Fruit fly (Drosophila melanogaster) whole organism, embryonic: ENCODE results near the gene Alms1a.
A peak's percentile ranks its signal among the peaks of the same experiment; 100 is the strongest.

Experiments used
- ATbp ChIP-seq: fragments of 200-800 bp; sonication (Bioruptor generic); optimal IDR thresholded peaks from 2 replicates; lab custom pipeline; 2017; ENCODE audit warnings: missing biosample characterization, mild to moderate bottlenecking, missing genetic modification characterization, missing genetic modification reagents
- Abd-B ChIP-seq: fragments of 200-800 bp; sonication (Bioruptor generic); optimal IDR thresholded peaks from 2 replicates; lab custom pipeline; 2018; ENCODE audit warnings: missing biosample characterization, mild to moderate bottlenecking, missing genetic modification characterization, moderate library complexity
- Aef1 ChIP-seq: fragments of 200-800 bp; sonication (Bioruptor generic); IDR thresholded peaks from 3 replicates; pipeline ENCODE4 v1.3.6; 2022; ENCODE audit warnings: missing biosample characterization, missing genetic modification characterization
- B-H1 ChIP-seq: fragments of 200-800 bp; sonication (Bioruptor generic); IDR thresholded peaks from 3 replicates; pipeline ENCODE4 v1.3.6; 2022; ENCODE audit warnings: missing biosample characterization, missing genetic modification characterization
- Bteb2 ChIP-seq: fragments of 200-800 bp; sonication (Bioruptor generic); optimal IDR thresholded peaks from 2 replicates; lab custom pipeline; 2016; ENCODE audit warnings: missing biosample characterization, missing genetic modification characterization
- CG1024 ChIP-seq: fragments of 200-800 bp; sonication (Bioruptor generic); IDR thresholded peaks from 2 replicates; pipeline ENCODE4 v1.3.6; 2022; ENCODE audit warnings: missing biosample characterization, missing genetic modification characterization
- CG10321 ChIP-seq: fragments of 200-800 bp; sonication (Bioruptor generic); IDR thresholded peaks from 2 replicates; pipeline ENCODE4 v1.3.6; 2022; ENCODE audit warnings: missing biosample characterization, missing genetic modification characterization
- CG10366 ChIP-seq: fragments of 200-800 bp; sonication (Bioruptor generic); IDR thresholded peaks from 2 replicates; pipeline ENCODE4 v1.3.6; 2022; ENCODE audit warnings: missing biosample characterization, missing genetic modification characterization
- CG11504 ChIP-seq: fragments of 200-800 bp; sonication (Bioruptor generic); optimal IDR thresholded peaks from 3 replicates; lab custom pipeline; 2019; ENCODE audit warnings: missing biosample characterization, mild to moderate bottlenecking, missing genetic modification characterization, moderate library complexity
- CG11723 ChIP-seq: fragments of 200-800 bp; sonication (Bioruptor generic); optimal IDR thresholded peaks from 2 replicates; lab custom pipeline; 2017; ENCODE audit warnings: missing biosample characterization, mild to moderate bottlenecking, missing genetic modification characterization
- CG12071 ChIP-seq: fragments of 200-800 bp; sonication (Bioruptor generic); optimal IDR thresholded peaks from 3 replicates; lab custom pipeline; 2018; ENCODE audit warnings: missing biosample characterization, mild to moderate bottlenecking, missing genetic modification characterization
- CG14014 ChIP-seq: fragments of 200-800 bp; sonication (Bioruptor generic); IDR thresholded peaks from 2 replicates; pipeline ENCODE4 v1.3.6; 2022; ENCODE audit warnings: missing biosample characterization, missing genetic modification characterization
- CG17912 ChIP-seq: fragments of 200-800 bp; sonication (Bioruptor generic); optimal IDR thresholded peaks from 2 replicates; lab custom pipeline; 2018; ENCODE audit warnings: missing biosample characterization, mild to moderate bottlenecking, missing genetic modification characterization
- CG18476 ChIP-seq: fragments of 200-800 bp; sonication (Bioruptor generic); optimal IDR thresholded peaks from 2 replicates; lab custom pipeline; 2016; ENCODE audit warnings: missing biosample characterization, mild to moderate bottlenecking, missing genetic modification characterization
- CG2712 ChIP-seq: fragments of 200-800 bp; optimal IDR thresholded peaks from 3 replicates; lab custom pipeline; 2019; ENCODE audit warnings: missing biosample characterization, mild to moderate bottlenecking, missing genetic modification characterization, moderate library complexity
- CG31441 ChIP-seq: fragments of 200-800 bp; sonication (Bioruptor generic); IDR thresholded peaks from 2 replicates; pipeline ENCODE4 v1.3.6; 2022; ENCODE audit warnings: missing biosample characterization, missing genetic modification characterization
- CG6654 ChIP-seq: fragments of 200-800 bp; sonication (Bioruptor generic); optimal IDR thresholded peaks from 2 replicates; lab custom pipeline; 2017; ENCODE audit warnings: missing biosample characterization, mild to moderate bottlenecking, missing genetic modification characterization
- CG7839 ChIP-seq: fragments of 200-800 bp; sonication (Bioruptor generic); optimal IDR thresholded peaks from 3 replicates; lab custom pipeline; 2018; ENCODE audit warnings: missing biosample characterization, mild to moderate bottlenecking, missing genetic modification characterization, moderate library complexity
- CG7963 ChIP-seq: fragments of 200-800 bp; sonication (Bioruptor generic); IDR thresholded peaks from 3 replicates; pipeline ENCODE4 v1.3.6; 2022; ENCODE audit warnings: missing biosample characterization, missing genetic modification characterization; ENCODE audit not compliant: partially characterized antibody
- CG8359 ChIP-seq: fragments of 200-800 bp; sonication (Bioruptor generic); optimal IDR thresholded peaks from 2 replicates; lab custom pipeline; 2017; ENCODE audit warnings: missing biosample characterization, mild to moderate bottlenecking, missing genetic modification characterization, borderline replicate concordance
- CG9609 ChIP-seq: fragments of 200-800 bp; sonication (Bioruptor generic); optimal IDR thresholded peaks from 3 replicates; lab custom pipeline; 2016; ENCODE audit warnings: missing biosample characterization, missing genetic modification characterization
- Dip2 ChIP-seq: fragments of 200-800 bp; sonication (Bioruptor generic); IDR thresholded peaks from 2 replicates; pipeline ENCODE4 v1.3.6; 2022; ENCODE audit warnings: missing biosample characterization, missing genetic modification characterization
- Doc3 ChIP-seq: fragments of 200-800 bp; sonication (Bioruptor generic); IDR thresholded peaks from 3 replicates; pipeline ENCODE4 v1.3.6; 2022; ENCODE audit warnings: missing biosample characterization, missing genetic modification characterization; ENCODE audit not compliant: partially characterized antibody
- HLHmδ ChIP-seq: fragments of 200-800 bp; sonication (Bioruptor generic); optimal IDR thresholded peaks from 2 replicates; lab custom pipeline; 2018; ENCODE audit warnings: missing biosample characterization, mild to moderate bottlenecking, missing genetic modification characterization, moderate library complexity
- Max ChIP-seq: fragments of 200-800 bp; sonication (Bioruptor generic); optimal IDR thresholded peaks from 2 replicates; lab custom pipeline; 2016; ENCODE audit warnings: missing biosample characterization, mild to moderate bottlenecking, missing genetic modification characterization
- Ptx1 ChIP-seq: fragments of 200-800 bp; sonication (Bioruptor generic); IDR thresholded peaks from 2 replicates; pipeline ENCODE4 v1.3.6; 2022; ENCODE audit warnings: missing biosample characterization, missing genetic modification characterization
- Scr ChIP-seq: fragments of 200-800 bp; sonication (Bioruptor generic); IDR thresholded peaks from 2 replicates; pipeline ENCODE4 v1.3.6; 2022; ENCODE audit warnings: missing biosample characterization, missing genetic modification characterization; ENCODE audit not compliant: partially characterized antibody
- Six4 ChIP-seq: fragments of 200-800 bp; sonication (Bioruptor generic); optimal IDR thresholded peaks from 2 replicates; lab custom pipeline; 2016; ENCODE audit warnings: missing biosample characterization, missing genetic modification characterization
- Sry-δ ChIP-seq: fragments of 200-800 bp; sonication (Bioruptor generic); optimal IDR thresholded peaks from 2 replicates; lab custom pipeline; 2016; ENCODE audit warnings: missing biosample characterization, missing genetic modification characterization
- Ssrp ChIP-seq: fragments of 200-800 bp; sonication (Bioruptor generic); optimal IDR thresholded peaks from 2 replicates; lab custom pipeline; 2018; ENCODE audit warnings: missing biosample characterization, mild to moderate bottlenecking, missing genetic modification characterization, moderate library complexity
- ab ChIP-seq: fragments of 200-800 bp; sonication (Bioruptor generic); optimal IDR thresholded peaks from 2 replicates; lab custom pipeline; 2016; ENCODE audit warnings: missing biosample characterization, missing genetic modification characterization
- da ChIP-seq: fragments of 200-800 bp; sonication (Bioruptor generic); optimal IDR thresholded peaks from 2 replicates; lab custom pipeline; 2016; ENCODE audit warnings: missing biosample characterization, missing genetic modification characterization
- dimm ChIP-seq: fragments of 200-800 bp; sonication (Bioruptor generic); IDR thresholded peaks from 2 replicates; pipeline ENCODE4 v1.3.6; 2022; ENCODE audit warnings: missing biosample characterization, missing genetic modification characterization
- en ChIP-seq: fragments of 200-800 bp; sonication (Bioruptor generic); optimal IDR thresholded peaks from 2 replicates; lab custom pipeline; 2016; ENCODE audit warnings: missing biosample characterization, missing genetic modification characterization
- ewg ChIP-seq: fragments of 200-800 bp; sonication (Bioruptor generic); optimal IDR thresholded peaks from 3 replicates; lab custom pipeline; 2017; ENCODE audit warnings: mild to moderate bottlenecking, missing biosample characterization, missing genetic modification reagents, missing genetic modification characterization
- fru ChIP-seq: fragments of >200 bp; optimal IDR thresholded peaks from 2 replicates; lab custom pipeline; 2017
- ftz-f1 ChIP-seq: fragments of 200-800 bp; sonication (Bioruptor generic); optimal IDR thresholded peaks from 2 replicates; lab custom pipeline; 2016; ENCODE audit warnings: missing biosample characterization, missing genetic modification characterization
- gsb-n ChIP-seq: fragments of 200-800 bp; sonication (Bioruptor generic); optimal IDR thresholded peaks from 3 replicates; lab custom pipeline; 2018; ENCODE audit warnings: missing biosample characterization, mild to moderate bottlenecking, missing genetic modification characterization
- gt ChIP-seq: fragments of 200-800 bp; sonication (Bioruptor generic); IDR thresholded peaks from 2 replicates; pipeline ENCODE4 v1.3.6; 2022; ENCODE audit warnings: missing biosample characterization, missing genetic modification characterization
- kah ChIP-seq: fragments of 200-800 bp; sonication (Bioruptor generic); optimal IDR thresholded peaks from 2 replicates; lab custom pipeline; 2018; ENCODE audit warnings: missing biosample characterization, mild to moderate bottlenecking, missing genetic modification characterization
- lbe ChIP-seq: fragments of 200-800 bp; sonication (Bioruptor generic); optimal IDR thresholded peaks from 2 replicates; lab custom pipeline; 2016; ENCODE audit warnings: missing biosample characterization, mild to moderate bottlenecking, missing genetic modification characterization
- p53 ChIP-seq: fragments of 200-800 bp; sonication (Bioruptor generic); optimal IDR thresholded peaks from 2 replicates; lab custom pipeline; 2016; ENCODE audit warnings: missing biosample characterization, missing genetic modification characterization
- prd ChIP-seq, 3 experiments: fragments of >200 bp in 2 of 3; fragments of 200-800 bp in 1 of 3; sonication (Bioruptor generic) in 1 of 3; optimal IDR thresholded peaks in 2 of 3; IDR thresholded peaks in 1 of 3; 2 replicates in 2 of 3; 3 replicates in 1 of 3; pipeline versions ENCODE4 v1.3.6 to Lab custom; 2017 to 2022; ENCODE audit warnings: missing biosample characterization in 1 of 3, missing genetic modification characterization in 1 of 3
- pzg ChIP-seq: fragments of 200-800 bp; sonication (Bioruptor generic); optimal IDR thresholded peaks from 3 replicates; lab custom pipeline; 2018; ENCODE audit warnings: missing biosample characterization, mild to moderate bottlenecking, missing genetic modification characterization, moderate library complexity
- sna ChIP-seq: fragments of 200-800 bp; sonication (Bioruptor generic); IDR thresholded peaks from 2 replicates; pipeline ENCODE4 v1.3.6; 2022; ENCODE audit warnings: missing biosample characterization, missing genetic modification characterization; ENCODE audit not compliant: partially characterized antibody
- sqz ChIP-seq: fragments of 200-800 bp; sonication (Bioruptor generic); optimal IDR thresholded peaks from 3 replicates; lab custom pipeline; 2018; ENCODE audit warnings: missing biosample characterization, mild to moderate bottlenecking, missing genetic modification characterization
- toy ChIP-seq: fragments of 200-800 bp; sonication (Bioruptor generic); IDR thresholded peaks from 2 replicates; pipeline ENCODE4 v1.3.6; 2022; ENCODE audit warnings: missing biosample characterization, missing genetic modification characterization
- yki ChIP-seq: fragments of >200 bp; optimal IDR thresholded peaks from 3 replicates; lab custom pipeline; 2018
- z ChIP-seq: fragments of 200-800 bp; sonication (Bioruptor generic); IDR thresholded peaks from 3 replicates; pipeline ENCODE4 v1.3.6; 2022; ENCODE audit warnings: missing biosample characterization, missing genetic modification characterization
- zfh1 ChIP-seq: fragments of 200-800 bp; sonication (Bioruptor generic); IDR thresholded peaks from 3 replicates; pipeline ENCODE4 v1.3.6; 2022; ENCODE audit warnings: missing biosample characterization, missing genetic modification characterization

The Alms1a gene

DNA sequence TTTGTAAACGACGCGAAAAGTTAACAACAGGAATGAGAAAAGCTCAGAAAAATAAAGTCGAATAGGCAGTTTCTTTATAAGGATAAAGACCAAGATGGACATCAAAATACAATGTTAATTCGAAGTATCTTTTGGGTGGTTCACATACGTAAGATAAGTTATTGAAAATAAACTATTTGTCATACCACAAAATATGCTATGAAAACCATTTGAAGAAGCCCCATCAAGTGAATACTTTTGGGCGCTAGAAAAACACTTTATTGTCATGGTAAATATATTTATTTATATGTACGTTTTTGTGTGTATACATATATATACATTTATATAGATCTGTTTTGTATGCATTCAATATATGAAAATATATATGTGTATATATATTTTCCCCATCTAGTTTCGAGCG is 22.1 kb upstream of the Alms1a start:
- TF ChIP-seq CG10366 (GFP tag; lab: Robert Waterston, UW) (no peak), Doc3 (GFP tag; lab: Robert Waterston, UW) (no peak), Aef1 (GFP tag; lab: Robert Waterston, UW) (no peak), ATbp (no peak), CG7963 (GFP tag; lab: Robert Waterston, UW) (no peak), ab (GFP tag; lab: Kevin White, UChicago) (no peak), Max (GFP tag; lab: Kevin White, UChicago) (no peak), CG9609 (no peak), Abd-B (GFP tag; lab: Kevin White, UChicago) (no peak), CG11504 (tag; lab: Kevin White, UChicago) (no peak), CG12071 (GFP tag; lab: Kevin White, UChicago) (no peak), Ptx1 (GFP tag; lab: Robert Waterston, UW) (no peak), Ssrp (tag; lab: Kevin White, UChicago) (no peak), CG31441 (GFP tag; lab: Robert Waterston, UW) (no peak)

DNA sequence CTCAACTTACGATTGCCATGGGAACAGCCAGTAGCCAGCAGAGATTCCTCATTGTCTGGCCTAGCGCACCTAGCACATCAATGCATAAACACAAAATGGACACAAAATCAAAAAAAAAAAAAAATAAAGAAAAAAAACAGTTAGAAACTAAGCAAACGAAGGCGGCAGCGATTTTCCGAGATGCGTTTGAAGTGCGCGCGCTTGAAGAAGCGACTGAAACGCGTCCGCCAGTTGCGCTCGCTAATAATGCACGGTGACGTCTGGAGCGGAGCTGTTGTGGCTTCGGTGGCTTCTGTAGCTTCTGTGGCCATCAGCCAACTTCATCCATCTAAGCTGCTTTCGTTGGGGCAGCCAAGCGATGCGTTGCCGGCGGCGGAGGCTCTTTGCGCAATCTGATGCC is 18.6 kb upstream of the Alms1a start, which contains the start of gene CG15473:
TSS of gene CG15473 (minus strand) at position 101 of the 400 bp plus-strand sequence.
- no peak for TF ChIP-seq zfh1 (GFP tag; lab: Robert Waterston, UW)
- no peak for TF ChIP-seq CG1024 (GFP tag; lab: Robert Waterston, UW)
- no peak for TF ChIP-seq sna (GFP tag; lab: Robert Waterston, UW)
- no peak for TF ChIP-seq dimm (GFP tag; lab: Robert Waterston, UW)
- TF ChIP-seq pzg (GFP tag; lab: Kevin White, UChicago) = no peak
- TF ChIP-seq CG10366 (GFP tag; lab: Robert Waterston, UW) = no peak
- TF ChIP-seq ewg (GFP tag; lab: Kevin White, UChicago) = no peak
- no peak for TF ChIP-seq ftz-f1 (GFP tag; lab: Kevin White, UChicago)
- no peak for TF ChIP-seq gt
- TF ChIP-seq z (GFP tag; lab: Robert Waterston, UW) = no peak
- TF ChIP-seq CG8359 (GFP tag; lab: Kevin White, UChicago) = no peak
- no peak for TF ChIP-seq CG6654
- TF ChIP-seq Six4 = no peak
- no peak for TF ChIP-seq lbe (GFP tag; lab: Kevin White, UChicago)
- TF ChIP-seq gsb-n = no peak
- TF ChIP-seq, all 482 proteins: peak for 0

DNA sequence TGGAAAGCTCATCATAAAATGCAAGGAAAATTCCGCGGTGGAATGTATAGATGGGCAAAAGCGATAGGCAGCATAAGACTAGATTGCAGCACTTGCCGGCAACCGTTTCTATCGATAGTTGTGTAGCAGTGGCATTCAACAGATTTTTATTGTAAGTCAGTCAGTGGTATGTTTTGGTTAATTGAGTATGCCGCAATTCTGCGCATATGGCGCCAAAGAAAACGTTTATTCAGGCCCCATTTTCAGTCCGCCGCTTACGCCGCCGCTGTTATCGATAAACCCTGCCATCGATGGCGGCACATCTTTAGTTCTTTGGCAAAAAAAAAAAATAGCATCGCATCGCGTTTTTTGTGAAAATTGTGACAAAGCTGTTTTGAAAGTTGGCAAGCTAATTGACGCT is 13.9 kb upstream of the Alms1a start, which contains the start of the genes Cbp80 and Torsin:
TSS of gene Cbp80 (plus strand) at position 265 of the 400 bp plus-strand sequence.
TSS of gene Torsin (minus strand) at position 282 of the 400 bp plus-strand sequence.
- no peak for TF ChIP-seq Bteb2 (GFP tag; lab: Kevin White, UChicago)
- TF ChIP-seq CG17912 (GFP tag; lab: Kevin White, UChicago) = no peak
- no peak for TF ChIP-seq en (GFP tag; lab: Kevin White, UChicago)
- no peak for TF ChIP-seq HLHmδ
- no peak for TF ChIP-seq p53 (GFP tag; lab: Kevin White, UChicago)
- no peak for TF ChIP-seq toy (GFP tag; lab: Robert Waterston, UW)
- peak; percentile 80 for TF ChIP-seq sqz (GFP tag; lab: Kevin White, UChicago)
- peak; percentile 92 for TF ChIP-seq Scr (GFP tag; lab: Robert Waterston, UW)
- no peak for TF ChIP-seq prd (optimal IDR thresholded peaks at IDR 0.05; lab: Kevin White, UChicago)
- TF ChIP-seq prd (GFP tag; IDR thresholded peaks at IDR 0.05; lab: Robert Waterston, UW) = peak; percentile 34; the same call in 2 of the 3 replicates
- TF ChIP-seq CG18476 (GFP tag; lab: Kevin White, UChicago) = no peak
- TF ChIP-seq B-H1 (GFP tag; lab: Robert Waterston, UW) = no peak
- no peak for TF ChIP-seq da (GFP tag; lab: Kevin White, UChicago)
- TF ChIP-seq fru (lab: Kevin White, UChicago) = no peak
- no peak for TF ChIP-seq kah (GFP tag; lab: Kevin White, UChicago)
- TF ChIP-seq CG11723 = no peak
- TF ChIP-seq CG7839 = no peak
- TF ChIP-seq CG14014 (GFP tag; lab: Robert Waterston, UW) = no peak
- peak; percentile 92 for TF ChIP-seq Sry-δ (GFP tag; lab: Kevin White, UChicago)
- TF ChIP-seq CG10321 (GFP tag; lab: Robert Waterston, UW) = no peak
- no peak for TF ChIP-seq CG2712 (tag; lab: Kevin White, UChicago)
- no peak for TF ChIP-seq yki (lab: Kevin White, UChicago)
- no peak for TF ChIP-seq Dip2 (GFP tag; lab: Robert Waterston, UW)
